Worm (Caenorhabditis elegans) whole organism, L1 larva: Measurements from ENCODE around the gene T16G12.3.

Source experiments
- aly-2 ChIP-seq: fragments of 150-350 bp; optimal IDR thresholded peaks from 2 replicates; lab custom pipeline; 2014; ENCODE audit warnings: missing biosample characterization, missing genetic modification characterization
- blmp-1 ChIP-seq: fragments of 150-350 bp; optimal IDR thresholded peaks from 2 replicates; lab custom pipeline; 2014; ENCODE audit warnings: missing biosample characterization, missing genetic modification characterization
- ceh-82 ChIP-seq, 3 experiments: fragments of 150-350 bp in 1 of 3; sonication (generic microtip) in 2 of 3; optimal IDR thresholded peaks; 2 replicates each; lab custom pipeline; 2014 to 2017; ENCODE audit warnings: missing biosample characterization in 3 of 3, missing genetic modification characterization in 3 of 3
- egl-27 ChIP-seq, 2 experiments: fragments of 150-350 bp in 1 of 2; sonication (generic microtip); optimal IDR thresholded peaks; 3 replicates each; lab custom pipeline; 2017 to 2018; ENCODE audit warnings: missing biosample characterization in 2 of 2, missing genetic modification characterization in 2 of 2, missing genetic modification reagents in 2 of 2
- elt-3 ChIP-seq, 6 experiments: fragments of 150-350 bp in 1 of 6; sonication (generic microtip); optimal IDR thresholded peaks; 2 replicates each; lab custom pipeline; 2017 to 2018; ENCODE audit warnings: missing biosample characterization in 6 of 6, missing genetic modification characterization in 6 of 6, inconsistent platforms in 1 of 6
- fkh-10 ChIP-seq: sonication (generic microtip); optimal IDR thresholded peaks from 2 replicates; lab custom pipeline; 2017; ENCODE audit warnings: missing biosample characterization, missing genetic modification reagents, missing genetic modification characterization
- lin-14 ChIP-seq: fragments of 200-800 bp; sonication (Bioruptor generic); optimal IDR thresholded peaks from 2 replicates; lab custom pipeline; 2018; ENCODE audit warnings: mild to moderate bottlenecking, missing genetic modification characterization, moderate library complexity, missing compliant biosample characterization
- lsy-2 ChIP-seq, 2 experiments: fragments of 150-350 bp; optimal IDR thresholded peaks; 2 replicates each; lab custom pipeline; 2014; ENCODE audit warnings: missing biosample characterization in 2 of 2, missing genetic modification characterization in 2 of 2
- mdl-1 ChIP-seq, 2 experiments: fragments of 150-350 bp; optimal IDR thresholded peaks; 2 replicates each; lab custom pipeline; 2014 to 2017; ENCODE audit warnings: missing biosample characterization in 2 of 2, missing genetic modification characterization in 2 of 2, inconsistent platforms in 1 of 2
- nhr-28 ChIP-seq: fragments of 150-350 bp; optimal IDR thresholded peaks from 2 replicates; lab custom pipeline; 2014; ENCODE audit warnings: missing biosample characterization, missing genetic modification characterization
- nhr-76 ChIP-seq: sonication (generic microtip); optimal IDR thresholded peaks from 2 replicates; lab custom pipeline; 2017; ENCODE audit warnings: missing biosample characterization, missing genetic modification characterization
- rnt-1 ChIP-seq: sonication (generic microtip); optimal IDR thresholded peaks from 2 replicates; lab custom pipeline; 2016; ENCODE audit warnings: mild to moderate bottlenecking, missing genetic modification characterization, moderate library complexity, missing compliant biosample characterization
- unc-130 ChIP-seq: fragments of 150-350 bp; optimal IDR thresholded peaks from 2 replicates; lab custom pipeline; 2017; ENCODE audit warnings: missing biosample characterization, missing genetic modification characterization, inconsistent platforms

DNA sequence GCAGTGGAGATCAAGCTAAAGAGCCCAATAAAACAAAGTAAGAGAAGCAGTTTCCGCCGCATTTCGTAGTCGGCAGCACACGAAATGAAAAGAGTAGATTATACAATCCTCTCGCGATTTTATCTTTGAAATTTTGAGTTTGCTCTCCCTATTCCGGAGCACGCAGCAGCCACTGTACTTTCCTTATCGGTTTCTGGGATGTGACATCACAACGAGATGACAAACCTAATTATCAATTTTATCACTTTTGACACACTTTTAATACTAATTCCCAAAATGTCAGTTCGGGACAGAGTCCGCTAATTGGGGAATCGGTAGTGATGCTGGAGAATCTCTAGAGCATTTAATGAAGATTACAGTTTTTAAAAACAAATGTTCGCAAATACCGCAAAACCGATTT, 739 bp upstream of the T16G12.3 start, which contains the start of gene T16G12.1:
- TF ChIP-seq aly-2 (tag; lab: Kevin White, UChicago) = no peak
- no peak for TF ChIP-seq lsy-2 (tag; optimal IDR thresholded peaks at IDR 0.05; lab: Kevin White, UChicago)
- no peak for TF ChIP-seq elt-3 (tag; optimal IDR thresholded peaks at IDR 0.05; lab: Kevin White, UChicago)
- no peak for TF ChIP-seq rnt-1 (tag; lab: Kevin White, UChicago)
- no peak for TF ChIP-seq egl-27 (tag; optimal IDR thresholded peaks at IDR 0.05; lab: Kevin White, UChicago)
- TF ChIP-seq fkh-10 (GFP tag; lab: Kevin White, UChicago) = no peak
- TF ChIP-seq lin-14 = no peak
- no peak for TF ChIP-seq mdl-1 (tag; optimal IDR thresholded peaks at IDR 0.05; lab: Kevin White, UChicago)
- no peak for TF ChIP-seq nhr-28 (tag; lab: Kevin White, UChicago)
- TF ChIP-seq blmp-1 (tag; lab: Kevin White, UChicago) = no peak
- no peak for TF ChIP-seq unc-130 (tag; lab: Kevin White, UChicago)
- no peak for TF ChIP-seq nhr-76 (tag; lab: Kevin White, UChicago)
- no peak for TF ChIP-seq ceh-82 (tag; optimal IDR thresholded peaks at IDR 0.05; lab: Kevin White, UChicago)
